Worm (Caenorhabditis elegans) whole organism, L4/young adult: ENCODE results near the gene fbxa-208.
"Not testable (repeated sequence)": the region's sequence is repeated elsewhere in the genome, so short reads cannot be mapped to it uniquely, and the experiment has no call there.

Experiments
- W03F9.2 ChIP-seq: fragments of 150-350 bp; optimal IDR thresholded peaks from 2 replicates; lab custom pipeline; 2014; ENCODE audit warnings: missing biosample characterization, missing genetic modification characterization
- dao-5 ChIP-seq: sonication (generic microtip); optimal IDR thresholded peaks from 2 replicates; lab custom pipeline; 2016; ENCODE audit warnings: missing genotype, missing genetic modification characterization, moderate library complexity, missing compliant biosample characterization
- him-1 ChIP-seq: sonication (generic microtip); optimal IDR thresholded peaks from 2 replicates; lab custom pipeline; 2016; ENCODE audit warnings: missing genotype, missing genetic modification reagents, missing genetic modification characterization, missing compliant biosample characterization

The fbxa-208 gene

DNA sequence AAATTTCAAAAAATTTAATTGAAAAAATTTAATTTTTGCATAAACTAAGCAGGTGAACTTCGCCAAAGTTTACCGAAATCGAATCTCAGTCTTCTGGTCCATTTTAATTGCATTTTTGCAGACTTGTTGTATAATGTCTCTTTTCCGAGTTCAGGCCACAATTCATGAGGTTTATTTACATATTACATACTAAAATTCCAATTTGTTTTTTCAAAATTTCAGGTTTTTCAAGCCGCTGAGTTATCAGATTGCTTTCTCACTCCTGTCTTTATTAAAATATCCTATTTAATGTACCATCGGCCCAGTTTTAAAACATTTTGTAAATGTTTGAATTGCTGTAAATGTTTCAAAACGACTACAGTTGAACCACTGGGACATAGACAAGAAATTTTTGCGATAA is at the start of gene fbxa-208:
Gene fbxa-208, plus strand, starts transcription at position 301 of the 400 bp plus-strand sequence.
- TF ChIP-seq W03F9.2; him-1 (tag; lab: Kevin White, UChicago); dao-5: not testable (repeated sequence)

DNA sequence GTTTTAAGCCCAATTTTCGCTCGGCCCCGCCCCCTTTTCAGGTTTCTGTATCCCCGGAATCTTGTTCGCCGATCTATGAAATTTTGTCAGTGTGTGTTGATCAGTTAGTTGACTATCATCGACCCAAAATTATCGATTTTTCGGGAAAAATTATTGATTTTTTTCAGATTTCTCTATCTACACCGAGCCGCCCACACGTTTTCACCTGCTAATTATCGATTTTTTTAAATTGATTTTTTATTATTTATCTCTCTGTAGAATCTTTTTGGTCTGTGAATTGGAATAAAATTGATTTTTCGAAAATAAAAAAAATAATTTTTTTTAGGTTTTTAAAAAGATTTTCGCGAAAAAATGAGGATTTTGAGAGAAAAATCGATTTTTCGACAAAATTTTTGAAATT is 49.6 kb upstream of the fbxa-208 start:
- TF ChIP-seq dao-5 (no peak), him-1 (tag; lab: Kevin White, UChicago) (no peak), W03F9.2 (no peak)

DNA sequence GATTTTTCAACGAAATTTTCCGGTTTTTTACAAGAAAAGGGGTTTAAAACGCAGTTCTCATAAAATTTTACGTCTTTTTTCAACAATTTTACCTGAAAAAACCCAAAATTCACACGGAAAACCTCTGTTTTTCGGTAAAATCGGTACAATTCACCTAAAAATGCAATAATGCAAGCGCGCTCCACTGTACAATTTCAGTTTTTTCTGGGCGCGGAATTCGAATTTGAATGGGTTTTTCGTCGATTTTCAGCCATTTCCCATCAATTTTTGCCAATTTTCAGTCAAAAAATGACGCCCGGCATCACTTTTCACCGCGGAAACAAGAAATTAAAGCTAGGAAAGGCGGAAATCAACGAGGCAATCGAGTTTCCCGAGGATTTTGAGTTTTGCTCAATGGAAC is 48.8 kb upstream of the fbxa-208 start, which contains the start of gene orc-3:
Gene orc-3, plus strand, starts transcription at position 282 of the 400 bp plus-strand sequence.
- TF ChIP-seq dao-5 (no peak), him-1 (tag; lab: Kevin White, UChicago) (no peak), W03F9.2 (no peak)

DNA sequence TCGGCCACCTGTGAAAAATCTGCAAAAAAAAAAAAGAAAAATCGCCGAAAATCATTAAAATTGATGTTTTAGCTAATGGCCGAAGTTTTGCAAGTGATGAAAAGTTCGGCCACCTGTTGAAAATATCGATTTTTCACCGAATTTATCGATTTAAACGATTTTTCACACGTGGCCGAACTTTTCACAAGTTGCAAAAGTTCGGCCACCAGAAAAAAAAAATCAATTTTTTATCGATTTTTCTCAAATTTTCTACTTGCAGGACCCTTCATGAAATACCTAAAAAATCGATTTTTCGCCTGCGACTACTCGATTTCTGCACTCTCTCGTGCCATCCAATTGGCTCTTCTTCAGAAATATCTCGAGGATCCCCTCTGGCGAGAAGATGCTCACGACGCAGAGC is 46.0 kb upstream of the fbxa-208 start:
- no peak for TF ChIP-seq dao-5

DNA sequence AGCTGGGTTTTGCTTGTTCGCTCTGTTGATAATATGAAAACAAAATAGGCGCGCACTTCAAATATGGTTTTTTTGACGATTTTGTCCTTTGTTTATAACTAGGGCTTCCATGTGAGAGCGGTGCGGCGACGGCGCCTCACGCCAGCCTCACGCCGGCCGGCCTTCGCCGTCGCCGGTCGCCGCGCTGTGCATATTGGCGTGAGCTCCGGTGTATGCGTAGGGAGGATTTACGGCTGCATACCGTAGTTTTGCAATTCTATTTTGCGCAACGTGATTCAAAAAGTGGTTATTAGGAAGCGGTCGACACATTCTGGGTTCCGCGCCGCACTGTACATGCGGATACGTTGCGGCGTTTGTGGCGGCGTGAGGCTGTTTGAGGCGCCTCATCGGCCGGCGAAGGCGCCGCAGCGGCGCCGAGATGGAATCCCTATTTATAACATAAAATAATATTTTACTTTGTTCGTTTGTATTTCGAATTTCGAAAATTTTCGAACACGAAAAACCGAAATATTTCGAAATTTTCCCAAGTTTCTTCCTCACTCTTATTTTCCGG is 42.4 kb upstream of the fbxa-208 start:
- TF ChIP-seq W03F9.2 (no peak), him-1 (tag; lab: Kevin White, UChicago) (no peak), dao-5 (no peak)

DNA sequence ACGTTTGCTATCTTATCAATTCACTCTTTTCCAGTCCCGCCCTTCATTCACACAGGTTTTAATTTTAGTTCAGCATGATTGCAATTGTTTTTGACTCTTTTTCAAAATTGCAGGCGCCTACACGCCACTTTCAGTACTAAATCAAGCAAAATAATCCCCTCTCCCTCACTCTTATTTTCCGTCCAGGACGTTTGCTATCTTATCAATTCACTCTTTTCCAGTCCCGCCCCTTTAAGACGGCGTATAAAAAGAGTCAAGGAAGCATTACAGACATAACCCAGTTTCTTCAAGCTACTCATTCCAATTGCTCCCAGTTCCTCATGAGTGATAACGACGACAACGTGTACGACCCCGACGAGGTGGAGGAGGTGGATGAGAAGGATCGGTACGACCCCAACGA is 41.9 kb upstream of the fbxa-208 start, which contains the start of gene Y119D3B.21:
Gene Y119D3B.21, plus strand, starts transcription at position 321 of the 400 bp plus-strand sequence.
- no peak for TF ChIP-seq W03F9.2
- no peak for TF ChIP-seq him-1 (tag; lab: Kevin White, UChicago)
- TF ChIP-seq dao-5 = no peak

DNA sequence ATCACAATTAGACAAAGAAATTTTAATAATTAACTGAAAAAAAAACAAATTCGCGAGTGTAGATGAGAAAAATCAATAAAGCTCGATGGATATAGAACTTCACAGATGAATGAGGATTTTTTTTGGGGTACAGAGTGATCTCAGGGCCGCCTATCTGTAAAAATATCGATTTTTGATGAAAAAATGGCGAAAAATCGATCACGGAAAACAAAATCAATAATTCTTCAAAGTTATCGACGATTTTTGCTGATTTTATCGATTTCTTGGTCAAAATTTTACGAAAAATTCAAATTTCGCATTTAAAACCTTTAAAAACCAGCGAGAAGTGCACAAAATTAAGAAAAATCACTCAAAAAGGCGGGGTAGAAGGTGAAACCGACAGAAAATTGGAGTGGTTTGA is 40.5 kb upstream of the fbxa-208 start:
- no peak for TF ChIP-seq dao-5
- no peak for TF ChIP-seq W03F9.2
- no peak for TF ChIP-seq him-1 (tag; lab: Kevin White, UChicago)

DNA sequence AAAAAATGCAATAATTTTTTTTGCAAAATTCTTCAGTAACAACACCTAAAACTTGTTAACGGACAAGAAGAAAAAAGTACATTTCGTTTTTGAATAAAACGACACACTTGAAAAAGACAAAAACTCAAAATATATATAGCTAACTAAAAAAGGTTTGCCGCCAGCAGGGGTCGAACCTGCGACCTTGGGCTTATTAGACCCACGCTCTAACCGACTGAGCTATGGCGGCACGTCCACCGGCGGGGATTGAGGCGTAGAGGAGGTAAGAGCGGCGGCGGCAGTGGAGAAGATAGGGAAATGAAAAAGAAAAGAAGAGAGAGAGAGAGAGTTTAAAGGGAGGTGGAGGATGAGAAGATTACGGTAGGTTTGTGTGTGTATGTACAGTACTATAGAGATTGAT is 38.4 kb upstream of the fbxa-208 start:
- TF ChIP-seq W03F9.2 (no peak), him-1 (tag; lab: Kevin White, UChicago) (no peak), dao-5 (no peak)

DNA sequence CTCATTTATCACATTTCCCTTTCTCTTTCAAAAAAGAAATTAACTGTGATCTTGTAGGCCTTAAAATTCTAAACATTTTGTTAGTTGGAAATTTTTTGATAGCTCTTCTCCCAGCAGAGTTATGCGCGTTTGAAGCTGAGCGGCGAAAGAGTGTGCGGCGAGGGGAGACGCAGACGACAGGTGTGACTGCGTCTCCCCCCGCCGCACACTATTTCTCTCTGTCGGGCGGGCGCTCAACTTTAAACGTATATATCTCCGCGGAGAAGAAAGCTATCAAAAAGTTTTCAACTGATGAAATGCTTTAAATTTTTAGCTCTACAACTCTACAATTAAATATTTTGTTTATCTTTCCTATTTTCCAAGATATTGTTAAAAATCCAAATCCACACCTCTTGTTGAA is 37.6 kb upstream of the fbxa-208 start:
- no peak for TF ChIP-seq dao-5
- TF ChIP-seq him-1 (tag; lab: Kevin White, UChicago) = no peak
- no peak for TF ChIP-seq W03F9.2

DNA sequence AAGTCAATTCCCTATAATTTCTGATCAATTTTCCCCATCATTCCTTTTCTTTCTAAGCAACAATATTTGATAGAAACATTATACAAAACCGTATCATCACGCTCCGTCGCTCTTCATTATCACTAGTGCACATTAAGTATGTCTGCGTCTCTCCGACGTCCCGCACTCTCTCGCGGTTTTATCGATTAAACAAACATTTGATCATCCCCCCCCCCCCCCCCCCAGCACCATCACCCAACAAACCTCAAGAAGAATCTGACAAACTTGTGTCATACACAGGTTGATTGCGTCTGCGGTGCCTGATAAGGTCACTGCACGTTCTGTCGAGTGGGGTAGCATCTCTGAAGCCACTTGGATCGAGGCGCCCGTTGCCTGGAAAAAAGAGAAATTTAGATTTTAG is 36.6 kb upstream of the fbxa-208 start:
- no peak for TF ChIP-seq dao-5
- no peak for TF ChIP-seq W03F9.2
- TF ChIP-seq him-1 (tag; lab: Kevin White, UChicago) = no peak

DNA sequence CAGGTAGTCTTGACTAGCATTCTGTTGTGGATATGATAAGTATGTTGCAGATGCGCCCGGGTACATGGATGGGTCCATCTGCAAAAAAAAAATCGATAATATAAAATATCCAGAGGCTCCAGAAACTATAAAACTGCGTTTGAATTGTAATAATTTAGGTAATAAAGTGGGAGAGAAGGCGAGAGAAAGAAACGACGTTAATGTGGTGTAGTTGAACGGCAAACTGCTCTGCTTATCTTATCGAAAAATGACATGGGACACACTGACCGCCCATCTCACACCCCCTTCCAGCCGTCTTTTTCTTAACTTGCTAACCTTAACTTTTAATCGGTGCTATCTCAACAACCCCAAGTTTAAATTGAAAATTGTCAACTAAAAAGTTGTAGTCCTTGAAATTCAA is 34.6 kb upstream of the fbxa-208 start:
- TF ChIP-seq him-1 (tag; lab: Kevin White, UChicago) (no peak), dao-5 (no peak), W03F9.2 (no peak)

DNA sequence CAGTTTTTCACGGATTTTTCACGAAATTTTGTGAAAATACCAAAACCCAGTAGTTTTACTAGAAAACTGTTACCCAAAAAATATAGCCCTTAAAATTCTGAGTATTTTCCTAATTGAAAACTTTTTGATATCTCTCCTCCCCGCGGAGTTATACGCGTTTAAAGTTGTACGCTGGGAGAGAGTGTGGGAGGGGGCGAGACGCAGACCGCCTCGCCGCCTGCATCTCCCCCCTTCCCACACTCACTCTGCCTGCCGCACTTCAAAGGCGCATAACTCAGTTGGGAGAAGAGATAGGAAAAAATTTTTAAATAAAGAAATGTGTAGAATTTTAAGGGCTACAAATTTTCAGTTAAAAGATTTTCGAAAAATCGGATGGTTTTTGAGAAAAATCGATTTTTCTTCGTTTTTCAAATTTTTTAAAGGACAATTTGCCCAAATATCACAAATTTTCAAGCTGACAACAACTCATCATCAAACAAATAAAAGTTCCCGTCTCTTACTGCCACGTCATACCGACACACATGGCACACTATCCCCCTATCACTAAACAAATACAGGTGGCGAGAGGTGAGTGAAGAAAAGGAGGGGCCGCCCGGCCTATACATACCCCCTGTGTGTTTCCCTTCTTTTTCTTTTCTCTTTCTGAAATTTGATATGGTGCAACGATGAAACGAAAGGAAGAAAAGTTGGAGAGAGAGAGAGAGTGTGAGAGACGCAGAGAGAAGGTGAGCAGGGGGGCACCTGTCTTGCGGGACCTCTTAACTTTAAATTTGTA is 33.1 kb upstream of the fbxa-208 start:
- no peak for TF ChIP-seq him-1 (tag; lab: Kevin White, UChicago)
- no peak for TF ChIP-seq W03F9.2
- TF ChIP-seq dao-5 = no peak

DNA sequence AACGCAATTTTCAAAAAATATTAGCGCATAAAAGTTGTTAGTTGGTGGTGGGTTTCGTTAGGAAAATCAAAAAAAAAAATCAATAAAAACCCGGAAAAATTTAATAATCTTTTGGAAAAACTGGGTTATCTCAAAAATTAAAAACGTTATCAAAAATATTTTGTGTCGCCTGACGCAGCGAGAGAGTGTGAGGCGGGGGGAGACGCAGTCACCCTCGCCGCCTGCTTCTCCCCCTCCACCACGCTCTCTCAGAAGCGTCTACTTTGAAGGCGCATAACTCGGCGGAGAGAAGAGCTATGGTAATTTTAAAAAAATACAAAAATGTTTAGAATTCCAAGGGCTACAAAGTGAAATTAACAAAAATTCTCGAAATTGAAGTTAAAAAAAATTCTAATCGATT is 31.5 kb upstream of the fbxa-208 start:
- TF ChIP-seq W03F9.2 (no peak), him-1 (tag; lab: Kevin White, UChicago) (no peak), dao-5 (no peak)

DNA sequence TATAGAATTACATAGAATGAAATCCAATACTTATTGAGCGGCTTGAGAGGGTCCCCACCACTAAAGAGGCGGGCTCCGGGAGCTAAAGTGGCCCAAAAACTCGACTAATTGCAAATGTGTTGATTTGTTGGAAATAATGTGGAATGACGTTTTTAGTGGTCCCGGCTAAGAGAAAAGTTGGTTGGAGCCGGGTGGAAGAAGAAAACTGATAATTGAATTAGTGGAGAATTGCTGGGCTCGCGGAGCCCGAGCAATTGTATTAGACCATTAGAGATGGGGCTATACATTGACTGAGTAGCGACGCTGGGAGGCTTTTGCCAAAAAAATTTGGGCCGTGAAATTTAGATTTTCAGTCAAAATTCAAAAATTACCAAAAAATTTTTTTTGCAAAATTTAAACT is 31.0 kb upstream of the fbxa-208 start:
- TF ChIP-seq W03F9.2 (no peak), him-1 (tag; lab: Kevin White, UChicago) (no peak), dao-5 (no peak)

DNA sequence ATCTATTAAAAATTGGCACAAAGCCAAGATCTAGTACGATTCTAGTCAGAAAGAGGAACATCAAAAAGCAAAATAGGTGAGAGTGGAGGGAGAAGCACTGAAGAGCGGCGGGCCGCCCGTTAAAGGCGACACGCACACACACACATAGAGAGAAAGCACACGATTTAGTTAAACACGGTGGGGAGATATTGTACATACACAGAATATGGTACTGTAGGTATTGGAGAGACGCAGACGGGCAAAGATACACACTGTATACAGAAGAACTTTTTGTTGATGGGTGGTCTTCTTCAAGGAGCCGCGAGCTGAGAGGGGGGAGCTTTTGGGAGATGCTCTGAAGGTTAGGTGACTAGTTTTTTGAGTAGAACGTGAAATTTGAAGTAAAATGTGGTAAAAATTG is 30.4 kb upstream of the fbxa-208 start:
- TF ChIP-seq W03F9.2 (no peak), dao-5 (no peak), him-1 (tag; lab: Kevin White, UChicago) (no peak)

DNA sequence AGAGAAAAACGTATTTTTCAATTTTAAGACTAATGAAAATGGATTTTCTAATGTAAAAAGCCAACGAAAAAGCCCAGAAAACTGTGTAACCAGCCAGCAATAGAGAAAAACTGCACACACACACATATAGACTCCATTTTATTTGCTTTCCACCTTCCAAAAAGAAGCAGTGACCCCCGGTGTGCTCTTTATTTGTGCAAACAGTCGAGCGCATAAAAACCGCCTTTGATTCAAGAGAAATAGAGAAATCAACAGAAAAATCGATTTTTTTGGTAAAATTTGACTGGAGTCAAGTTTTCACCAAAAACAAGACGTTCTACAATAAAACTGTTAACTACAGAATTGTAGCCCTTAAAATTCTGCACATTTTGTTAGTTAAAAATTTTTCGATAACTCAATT is 28.0 kb upstream of the fbxa-208 start:
- TF ChIP-seq dao-5 (no peak), W03F9.2 (no peak), him-1 (tag; lab: Kevin White, UChicago) (no peak)
